Fruit fly (Drosophila melanogaster): ENCODE data around the gene Strump.

Gene Strump

dm6 chr3L:16087323-16087816, 34.4 kb upstream of the Strump start, which contains the start of gene Tasp1 (continued):
- TF ChIP-seq amos (GFP tag; IDR thresholded peaks at IDR 0.05; ENCODE audit: partially characterized antibody) (peak; percentile 28; the same call in 1 of the 2 replicates), sd (tag; optimal IDR thresholded peaks at IDR 0.05) (peak; percentile 86), sr (GFP tag; IDR thresholded peaks at IDR 0.05) (0 out of 3 replicates have a peak, but pooled peaks have one; percentile 25), Trl (optimal IDR thresholded peaks at IDR 0.05) (no peak), Trl (GFP tag; optimal IDR thresholded peaks at IDR 0.05) (no peak), ac (GFP tag; optimal IDR thresholded peaks at IDR 0.05) (no peak), CG13894 (tag; optimal IDR thresholded peaks at IDR 0.05) (no peak), CG10267 (tag; optimal IDR thresholded peaks at IDR 0.05) (peak; percentile 70), CG7372 (GFP tag; IDR thresholded peaks at IDR 0.05) (peak; percentile 43; the same call in 1 of the 2 replicates), cato (GFP tag; optimal IDR thresholded peaks at IDR 0.05; ENCODE audit: borderline replicate concordance) (no peak), bcd (GFP tag; optimal IDR thresholded peaks at IDR 0.05) (peak; percentile 54), NfI (GFP tag; optimal IDR thresholded peaks at IDR 0.05) (peak; percentile 45), CG17568 (GFP tag; optimal IDR thresholded peaks at IDR 0.05) (no peak), kah (GFP tag; optimal IDR thresholded peaks at IDR 0.05) (peak; percentile 40), Doc2 (GFP tag; IDR thresholded peaks at IDR 0.05) (no peak), dmrt99B (tag; optimal IDR thresholded peaks at IDR 0.05) (no peak), CG31388 (GFP tag; optimal IDR thresholded peaks at IDR 0.05) (peak; percentile 7), eyg (GFP tag; optimal IDR thresholded peaks at IDR 0.05) (no peak), fu2 (GFP tag; optimal IDR thresholded peaks at IDR 0.05) (no peak), CG2116 (GFP tag; optimal IDR thresholded peaks at IDR 0.05) (peak; percentile 51), Drgx (GFP tag; IDR thresholded peaks at IDR 0.05) (peak; percentile 36), CG14014 (GFP tag; IDR thresholded peaks at IDR 0.05) (peak; percentile 63; the same call in 1 of the 2 replicates), maf-S (GFP tag; optimal IDR thresholded peaks at IDR 0.05) (no peak), ken (GFP tag; IDR thresholded peaks at IDR 0.05) (peak; percentile 57; the same call in 2 of the 3 replicates), unc-4 (GFP tag; IDR thresholded peaks at IDR 0.05; ENCODE audit: partially characterized antibody) (no peak), CG12769 (tag; optimal IDR thresholded peaks at IDR 0.05) (no peak), Dek (tag; optimal IDR thresholded peaks at IDR 0.05) (peak; percentile 81), gt (GFP tag; IDR thresholded peaks at IDR 0.05) (no peak), CG7556 (GFP tag; optimal IDR thresholded peaks at IDR 0.05) (no peak), lola (GFP tag; optimal IDR thresholded peaks at IDR 0.05) (peak in 1 of 3 experiments; percentile 69), schlank (tag; optimal IDR thresholded peaks at IDR 0.05) (no peak), D19B (GFP tag; optimal IDR thresholded peaks at IDR 0.05) (no peak), CkIIα-i1 (GFP tag; IDR thresholded peaks at IDR 0.05) (no peak), ind (GFP tag; optimal IDR thresholded peaks at IDR 0.05) (peak; percentile 36), grn (GFP tag; optimal IDR thresholded peaks at IDR 0.05) (no peak), CG14050 (GFP tag; IDR thresholded peaks at IDR 0.05) (peak; percentile 41; the same call in 1 of the 3 replicates), Rx (GFP tag; IDR thresholded peaks at IDR 0.05) (no peak), toy (GFP tag; IDR thresholded peaks at IDR 0.05) (no peak), klu (GFP tag; IDR thresholded peaks at IDR 0.05) (no peak), CG31441 (GFP tag; IDR thresholded peaks at IDR 0.05) (peak; percentile 79), CG3847 (GFP tag; IDR thresholded peaks at IDR 0.05) (peak; percentile 56), NC2α (GFP tag; optimal IDR thresholded peaks at IDR 0.05) (no peak), abd-A (tag; optimal IDR thresholded peaks at IDR 0.05) (no peak), ssp (GFP tag; IDR thresholded peaks at IDR 0.05) (peak; percentile 47), CG8924 (tag; optimal IDR thresholded peaks at IDR 0.05) (peak; percentile 78), eve (GFP tag; optimal IDR thresholded peaks at IDR 0.05) (no peak), CG6654 (GFP tag; optimal IDR thresholded peaks at IDR 0.05) (no peak), wor (GFP tag; IDR thresholded peaks at IDR 0.05) (peak; percentile 10; the same call in 1 of the 2 replicates), CG30403 (GFP tag; optimal IDR thresholded peaks at IDR 0.05) (peak; percentile 63), Oli (tag; optimal IDR thresholded peaks at IDR 0.05) (peak; percentile 42), al (GFP tag; IDR thresholded peaks at IDR 0.05) (peak; percentile 52; the same call in 1 of the 2 replicates)
